Fruit fly (Drosophila melanogaster): ENCODE data around the gene CG31465.
A peak's percentile ranks its signal among the peaks of the same experiment; 100 is the strongest.

The CG31465 gene

DNA sequence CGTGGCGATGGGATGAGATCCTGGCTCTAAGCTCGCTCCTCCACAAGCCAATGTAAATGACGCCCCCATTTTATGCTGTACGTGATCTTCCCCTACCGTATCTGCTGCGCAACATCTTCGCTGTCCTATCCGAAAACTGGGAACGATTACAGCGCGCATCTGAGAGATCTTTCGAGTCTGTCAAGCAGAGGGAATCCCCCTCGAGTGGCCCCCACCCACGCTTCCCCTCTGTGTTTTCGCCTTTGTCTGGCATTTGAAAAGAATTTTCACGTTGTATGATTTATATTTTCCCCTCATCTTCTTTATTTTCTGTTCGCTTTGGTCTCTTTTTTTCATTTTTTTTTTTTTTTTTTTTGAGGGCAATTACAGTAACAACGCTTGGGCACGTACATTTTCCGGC, 33.2 kb upstream of the CG31465 start:
- TF ChIP-seq CG9705 (GFP tag; optimal IDR thresholded peaks at IDR 0.05) (no peak), Rel (GFP tag; optimal IDR thresholded peaks at IDR 0.05) (no peak), Rel (tag; optimal IDR thresholded peaks at IDR 0.05) (peak; percentile 92)

DNA sequence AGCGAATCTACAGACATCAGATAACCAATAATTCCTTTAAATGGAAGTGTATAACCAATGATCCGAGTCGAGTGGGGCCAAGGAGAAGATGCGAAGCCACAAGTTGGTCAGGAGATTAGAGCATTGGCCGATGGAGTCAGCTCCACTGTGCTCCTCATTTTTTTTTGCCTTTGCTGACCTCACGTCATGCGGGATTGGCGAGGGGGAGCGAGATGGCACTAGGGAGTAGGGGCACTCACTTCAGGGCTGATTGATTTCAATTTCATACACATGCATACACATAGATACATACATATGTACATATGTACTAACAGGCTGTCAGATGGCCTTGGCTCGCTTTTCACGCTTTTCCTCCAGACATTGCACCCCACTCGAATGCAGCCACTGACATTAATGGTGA, 32.3 kb upstream of the CG31465 start:
- TF ChIP-seq Dif (GFP tag; optimal IDR thresholded peaks at IDR 0.05; ENCODE audit: partially characterized antibody), result no peak
- TF ChIP-seq dmrt93B (GFP tag; optimal IDR thresholded peaks at IDR 0.05), result no peak
- no peak for TF ChIP-seq usp (GFP tag; optimal IDR thresholded peaks at IDR 0.05)
- no peak for TF ChIP-seq CG9705 (GFP tag; optimal IDR thresholded peaks at IDR 0.05)
- no peak for TF ChIP-seq Hnf4 (GFP tag; optimal IDR thresholded peaks at IDR 0.05)
- no peak for TF ChIP-seq OdsH (GFP tag; optimal IDR thresholded peaks at IDR 0.05)

DNA sequence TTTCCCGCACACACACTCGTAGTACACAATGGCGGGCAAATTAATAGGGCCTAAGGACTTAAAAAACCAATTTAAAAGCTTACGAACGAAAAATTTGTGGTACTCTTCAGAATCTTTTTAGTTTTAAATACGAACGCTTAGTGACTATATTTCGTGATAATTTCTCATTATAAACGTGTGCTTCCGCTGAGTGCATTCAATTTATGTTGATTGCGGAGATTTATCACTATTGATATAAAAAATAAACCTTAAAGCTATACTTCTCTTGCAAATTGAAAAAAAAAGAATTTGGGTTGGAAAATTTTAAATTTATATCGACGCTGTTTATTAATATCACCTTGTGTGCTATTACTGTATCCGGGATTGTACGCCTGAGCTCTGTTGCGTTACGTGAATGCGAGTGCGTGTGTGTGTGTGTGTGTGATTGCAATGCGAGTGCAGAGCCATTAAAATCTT, 31.6 kb upstream of the CG31465 start:
- TF ChIP-seq sv (GFP tag; optimal IDR thresholded peaks at IDR 0.05) (peak; percentile 31), CG32264 (GFP tag; optimal IDR thresholded peaks at IDR 0.05) (peak; percentile 93), Mio (GFP tag; optimal IDR thresholded peaks at IDR 0.05) (no peak), jim (GFP tag; optimal IDR thresholded peaks at IDR 0.05) (no peak), OdsH (GFP tag; optimal IDR thresholded peaks at IDR 0.05) (peak; percentile 97), N (GFP tag; optimal IDR thresholded peaks at IDR 0.05) (no peak), Jra (GFP tag; optimal IDR thresholded peaks at IDR 0.05) (peak; percentile 90), woc (GFP tag; optimal IDR thresholded peaks at IDR 0.05) (peak; percentile 97), Myc (optimal IDR thresholded peaks at IDR 0.05) (no peak), Hnf4 (GFP tag; optimal IDR thresholded peaks at IDR 0.05) (peak; percentile 89), foxo (GFP tag; optimal IDR thresholded peaks at IDR 0.05) (peak; percentile 87 to 97), GATAd (GFP tag; optimal IDR thresholded peaks at IDR 0.05) (no peak), Dfd (GFP tag; optimal IDR thresholded peaks at IDR 0.05) (peak; percentile 87), usp (GFP tag; optimal IDR thresholded peaks at IDR 0.05) (no peak), Rel (GFP tag; optimal IDR thresholded peaks at IDR 0.05) (peak; percentile 73), Rel (tag; optimal IDR thresholded peaks at IDR 0.05) (peak; percentile 74), h (GFP tag; optimal IDR thresholded peaks at IDR 0.05) (peak; percentile 96), ey (GFP tag; optimal IDR thresholded peaks at IDR 0.05) (peak; percentile 95), psq (GFP tag; optimal IDR thresholded peaks at IDR 0.05) (peak; percentile 93), fru (GFP tag; optimal IDR thresholded peaks at IDR 0.05) (peak; percentile 98), dl (GFP tag; optimal IDR thresholded peaks at IDR 0.05; ENCODE audit: insufficient read depth in 1 of 2, partially characterized antibody in 2 of 2) (no peak), pan (optimal IDR thresholded peaks at IDR 0.05) (no peak), rgr (GFP tag; optimal IDR thresholded peaks at IDR 0.05) (peak; percentile 94), tai (GFP tag; optimal IDR thresholded peaks at IDR 0.05) (peak; percentile 82), Hr78 (GFP tag; optimal IDR thresholded peaks at IDR 0.05) (no peak), dsf (GFP tag; optimal IDR thresholded peaks at IDR 0.05; ENCODE audit: borderline replicate concordance) (peak; percentile 71), brk (GFP tag; optimal IDR thresholded peaks at IDR 0.05) (peak; percentile 82), lola (GFP tag; optimal IDR thresholded peaks at IDR 0.05) (no peak), HLH106 (tag; optimal IDR thresholded peaks at IDR 0.05) (peak; percentile 95), Dif (GFP tag; optimal IDR thresholded peaks at IDR 0.05; ENCODE audit: partially characterized antibody) (no peak), dmrt93B (GFP tag; optimal IDR thresholded peaks at IDR 0.05) (peak; percentile 95), Sp1 (GFP tag; optimal IDR thresholded peaks at IDR 0.05) (peak; percentile 96), sage (GFP tag; optimal IDR thresholded peaks at IDR 0.05) (peak; percentile 87), br (GFP tag; optimal IDR thresholded peaks at IDR 0.05) (peak; percentile 95), Vsx2 (GFP tag; optimal IDR thresholded peaks at IDR 0.05; ENCODE audit: partially characterized antibody) (no peak), CG9705 (GFP tag; optimal IDR thresholded peaks at IDR 0.05) (peak; percentile 91)

DNA sequence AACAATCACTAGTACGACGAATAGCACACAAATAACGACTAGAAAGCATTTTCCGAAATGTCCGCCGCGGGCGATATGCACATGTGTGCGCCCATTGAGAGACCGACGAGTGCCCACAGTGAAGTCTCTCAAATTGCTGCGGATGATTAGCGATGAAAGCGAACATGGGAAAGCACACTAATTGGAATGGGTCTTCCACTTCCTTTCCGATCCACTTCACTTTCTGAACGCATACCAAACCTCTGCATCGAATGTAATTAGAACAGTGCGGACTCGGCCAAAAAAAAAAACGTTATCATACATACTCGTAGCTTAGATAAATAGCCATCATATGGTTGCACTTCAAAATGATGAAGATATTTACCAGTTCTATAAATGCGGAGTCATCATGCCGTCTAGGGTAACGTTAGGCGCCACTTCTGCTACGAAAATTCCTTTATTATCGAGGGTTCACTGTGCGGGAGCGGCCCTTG, 30.6 kb upstream of the CG31465 start:
- TF ChIP-seq dsf (GFP tag; optimal IDR thresholded peaks at IDR 0.05; ENCODE audit: borderline replicate concordance), result no peak
- no peak for TF ChIP-seq tai (GFP tag; optimal IDR thresholded peaks at IDR 0.05)
- no peak for TF ChIP-seq brk (GFP tag; optimal IDR thresholded peaks at IDR 0.05)
- no peak for TF ChIP-seq Myc (optimal IDR thresholded peaks at IDR 0.05)
- TF ChIP-seq jim (GFP tag; optimal IDR thresholded peaks at IDR 0.05), result no peak
- TF ChIP-seq Hr78 (GFP tag; optimal IDR thresholded peaks at IDR 0.05), result no peak
- TF ChIP-seq Hnf4 (GFP tag; optimal IDR thresholded peaks at IDR 0.05), result no peak
- no peak for TF ChIP-seq Dif (GFP tag; optimal IDR thresholded peaks at IDR 0.05; ENCODE audit: partially characterized antibody)
- no peak for TF ChIP-seq Rel (GFP tag; optimal IDR thresholded peaks at IDR 0.05)
- TF ChIP-seq Rel (tag; optimal IDR thresholded peaks at IDR 0.05), result peak; percentile 91
- TF ChIP-seq psq (GFP tag; optimal IDR thresholded peaks at IDR 0.05), result peak; percentile 26
- TF ChIP-seq foxo (GFP tag; optimal IDR thresholded peaks at IDR 0.05), result peak in 1 of 2 experiments; percentile 23
- no peak for TF ChIP-seq pan (optimal IDR thresholded peaks at IDR 0.05)
- TF ChIP-seq Hr83 (GFP tag; optimal IDR thresholded peaks at IDR 0.05; ENCODE audit: poor library complexity, severe bottlenecking), result no peak
- TF ChIP-seq Abd-B (GFP tag; optimal IDR thresholded peaks at IDR 0.05), result no peak
- no peak for TF ChIP-seq Sp1 (GFP tag; optimal IDR thresholded peaks at IDR 0.05)
- no peak for TF ChIP-seq CrebA (GFP tag; optimal IDR thresholded peaks at IDR 0.05; ENCODE audit: borderline replicate concordance)
- TF ChIP-seq rgr (GFP tag; optimal IDR thresholded peaks at IDR 0.05), result peak; percentile 20
- TF ChIP-seq br (GFP tag; optimal IDR thresholded peaks at IDR 0.05), result peak; percentile 40
- TF ChIP-seq N (GFP tag; optimal IDR thresholded peaks at IDR 0.05), result no peak
- TF ChIP-seq Mio (GFP tag; optimal IDR thresholded peaks at IDR 0.05), result no peak
- TF ChIP-seq CG9705 (GFP tag; optimal IDR thresholded peaks at IDR 0.05), result no peak
- no peak for TF ChIP-seq Vsx2 (GFP tag; optimal IDR thresholded peaks at IDR 0.05; ENCODE audit: partially characterized antibody)
- peak; percentile 24 for TF ChIP-seq dmrt93B (GFP tag; optimal IDR thresholded peaks at IDR 0.05)
- no peak for TF ChIP-seq Jra (GFP tag; optimal IDR thresholded peaks at IDR 0.05)
- TF ChIP-seq lola (GFP tag; optimal IDR thresholded peaks at IDR 0.05), result no peak
- no peak for TF ChIP-seq sage (GFP tag; optimal IDR thresholded peaks at IDR 0.05)
- peak; percentile 51 for TF ChIP-seq ey (GFP tag; optimal IDR thresholded peaks at IDR 0.05)
- TF ChIP-seq HLH106 (tag; optimal IDR thresholded peaks at IDR 0.05), result peak; percentile 3
- no peak for TF ChIP-seq Dfd (GFP tag; optimal IDR thresholded peaks at IDR 0.05)
- TF ChIP-seq CG32264 (GFP tag; optimal IDR thresholded peaks at IDR 0.05), result no peak
- no peak for TF ChIP-seq dl (GFP tag; optimal IDR thresholded peaks at IDR 0.05; ENCODE audit: insufficient read depth in 1 of 2, partially characterized antibody in 2 of 2)
